Worm (Caenorhabditis elegans) whole organism, late embryonic: ENCODE data around the gene F27D9.7.

ENCODE experiments used
- ama-1 ChIP-seq: fragments of 150-350 bp; optimal IDR thresholded peaks from 2 replicates; lab custom pipeline; 2014
- syd-9 ChIP-seq: sonication (generic microtip); optimal IDR thresholded peaks from 2 replicates; lab custom pipeline; 2016; ENCODE audit warnings: mild to moderate bottlenecking, missing genetic modification characterization, moderate library complexity, missing compliant biosample characterization

ce11 chrX:7638790-7639189 lies 31.8 kb downstream of the F27D9.7 start:
- TF ChIP-seq syd-9 (no peak), ama-1 (no peak)
